Worm (Caenorhabditis elegans) whole organism, early embryonic: ENCODE data around the gene alh-10.

Experiments
- B0310.2 ChIP-seq: sonication (generic microtip); optimal IDR thresholded peaks from 2 replicates; lab custom pipeline; 2016; ENCODE audit warnings: mild to moderate bottlenecking, missing genetic modification characterization, missing compliant biosample characterization
- aly-1 ChIP-seq: sonication (generic microtip); optimal IDR thresholded peaks from 2 replicates; lab custom pipeline; 2016; ENCODE audit warnings: missing genetic modification characterization, missing compliant biosample characterization
- ama-1 ChIP-seq: fragments of 150-350 bp; optimal IDR thresholded peaks from 2 replicates; lab custom pipeline; 2014
- ceh-13 ChIP-seq: fragments of 200-800 bp; sonication (Bioruptor generic); optimal IDR thresholded peaks from 2 replicates; lab custom pipeline; 2018; ENCODE audit warnings: mild to moderate bottlenecking, missing genetic modification characterization, missing compliant biosample characterization
- ets-7 ChIP-seq: sonication (generic microtip); optimal IDR thresholded peaks from 2 replicates; lab custom pipeline; 2016; ENCODE audit warnings: missing genotype, missing genetic modification characterization, missing compliant biosample characterization
- flt-1 ChIP-seq: fragments of 200-800 bp; sonication (Bioruptor generic); IDR thresholded peaks from 2 replicates; pipeline ENCODE4 v1.3.6; 2022; ENCODE audit warnings: missing genetic modification characterization, missing compliant biosample characterization
- hnd-1 ChIP-seq: sonication (generic microtip); optimal IDR thresholded peaks from 2 replicates; lab custom pipeline; 2016; ENCODE audit warnings: missing genetic modification characterization, missing compliant biosample characterization
- pes-1 ChIP-seq: fragments of 200-800 bp; sonication (Bioruptor generic); IDR thresholded peaks from 2 replicates; pipeline ENCODE4 v1.3.6; 2022; ENCODE audit warnings: missing genetic modification reagents, missing genetic modification characterization, missing compliant biosample characterization
- scrt-1 ChIP-seq: fragments of 200-800 bp; sonication (Bioruptor generic); IDR thresholded peaks from 2 replicates; pipeline ENCODE4 v1.3.6; 2022; ENCODE audit warnings: missing genetic modification characterization, missing compliant biosample characterization
- sea-1 ChIP-seq: fragments of 200-800 bp; sonication (Bioruptor generic); conservative IDR thresholded peaks from 2 replicates; pipeline ENCODE4 v1.3.6; 2022; ENCODE audit warnings: missing genetic modification characterization, missing compliant biosample characterization
- tbx-11 ChIP-seq: fragments of 200-800 bp; sonication (Bioruptor generic); IDR thresholded peaks from 2 replicates; pipeline ENCODE4 v1.3.6; 2022; ENCODE audit warnings: missing genetic modification characterization, missing compliant biosample characterization

DNA sequence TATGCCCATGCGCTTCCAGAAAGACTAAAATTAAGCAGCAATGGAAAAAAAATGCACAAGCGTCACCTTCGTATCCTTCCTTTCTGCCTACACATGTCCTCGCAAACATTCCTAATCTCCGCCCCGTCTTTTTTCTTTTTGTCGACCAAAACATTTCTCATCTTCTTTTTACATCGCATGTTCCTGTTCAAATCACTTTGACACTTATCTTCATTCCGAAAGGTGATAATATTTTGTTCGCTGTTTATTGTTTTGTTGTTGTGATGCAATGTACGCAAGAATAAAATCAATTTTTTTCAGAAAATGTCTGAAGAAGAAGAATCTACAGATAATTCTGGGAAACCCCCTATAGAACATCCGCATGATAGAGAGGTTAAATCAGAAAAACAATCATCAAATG, 17.1 kb downstream of the alh-10 start, which contains the start of gene ist-1:
- TF ChIP-seq sea-1 (GFP tag; lab: Robert Waterston, UW) = no peak
- TF ChIP-seq scrt-1 = no peak
- TF ChIP-seq aly-1 (tag; lab: Kevin White, UChicago) = no peak
- no peak for TF ChIP-seq pes-1
- TF ChIP-seq tbx-11 (GFP tag; lab: Robert Waterston, UW) = no peak
- TF ChIP-seq B0310.2 (tag; lab: Kevin White, UChicago) = no peak
- TF ChIP-seq ets-7 = no peak
- TF ChIP-seq ama-1 (lab: Kevin White, UChicago) = no peak
- no peak for TF ChIP-seq hnd-1 (tag; lab: Kevin White, UChicago)
- TF ChIP-seq ceh-13 = no peak
- no peak for TF ChIP-seq flt-1
